Fruit fly (Drosophila melanogaster) whole organism, adult: ENCODE results near the gene CG12009.

Source experiments
- CG12768 ChIP-seq: fragments of 200-800 bp; sonication (Bioruptor generic); optimal IDR thresholded peaks from 2 replicates; lab custom pipeline; 2017; ENCODE audit warnings: missing biosample characterization, missing genetic modification characterization, mild to moderate bottlenecking, moderate library complexity, missing genetic modification reagents
- CG14711 ChIP-seq: fragments of 200-800 bp; sonication (Bioruptor generic); optimal IDR thresholded peaks from 2 replicates; lab custom pipeline; 2018; ENCODE audit warnings: missing biosample characterization, mild to moderate bottlenecking, missing genetic modification characterization, moderate library complexity
- CG5204 ChIP-seq: fragments of 200-800 bp; sonication (Bioruptor generic); optimal IDR thresholded peaks from 2 replicates; lab custom pipeline; 2016; ENCODE audit warnings: missing biosample characterization, missing genetic modification characterization
- CG7045 ChIP-seq: fragments of 200-800 bp; sonication (Bioruptor generic); optimal IDR thresholded peaks from 2 replicates; lab custom pipeline; 2017; ENCODE audit warnings: missing biosample characterization, mild to moderate bottlenecking, missing genetic modification characterization
- Clk ChIP-seq: fragments of 200-800 bp; sonication (Bioruptor generic); optimal IDR thresholded peaks from 2 replicates; lab custom pipeline; 2017; ENCODE audit warnings: missing biosample characterization, missing genetic modification characterization
- Crg-1 ChIP-seq: fragments of 200-800 bp; sonication (Bioruptor generic); optimal IDR thresholded peaks from 2 replicates; lab custom pipeline; 2016; ENCODE audit warnings: missing biosample characterization, missing genetic modification characterization
- cnc ChIP-seq, 2 experiments: fragments of >200 bp; optimal IDR thresholded peaks; 2 replicates each; lab custom pipeline; 2017
- kay ChIP-seq: fragments of 200-800 bp; sonication (Bioruptor generic); peaks from one replicate; lab custom pipeline; 2016; ENCODE audit warnings: missing biosample characterization, missing genetic modification characterization, borderline replicate concordance
- pad ChIP-seq: fragments of 200-800 bp; sonication (Bioruptor generic); optimal IDR thresholded peaks from 3 replicates; lab custom pipeline; 2017; ENCODE audit warnings: missing biosample characterization, missing genetic modification characterization, mild to moderate bottlenecking, moderate library complexity, missing genetic modification reagents

- TF ChIP-seq CG7045 (GFP tag; lab: Kevin White, UChicago) (no peak), kay (GFP tag; lab: Kevin White, UChicago) (no peak), pad (GFP tag; lab: Kevin White, UChicago) (no peak), CG12768 (GFP tag; lab: Kevin White, UChicago) (no peak), CG5204 (GFP tag; lab: Kevin White, UChicago) (no peak), CG14711 (tag; lab: Kevin White, UChicago) (no peak), cnc (optimal IDR thresholded peaks at IDR 0.05; lab: Kevin White, UChicago) (no peak), Clk (no peak), Crg-1 (no peak)
Observed at dm6 chr3L:3328771-3329170, 37.5 kb downstream of the CG12009 start, which contains the start of gene Strip.
